Worm (Caenorhabditis elegans) whole organism, L4 larva: ENCODE results near the gene syd-1.

Experiments
- D1046.2 ChIP-seq: fragments of 200-800 bp; sonication (Bioruptor generic); IDR thresholded peaks from 2 replicates; pipeline ENCODE4 v1.3.6; 2022; ENCODE audit warnings: missing genetic modification characterization, missing compliant biosample characterization
- F37D6.2 ChIP-seq: sonication (generic microtip); optimal IDR thresholded peaks from 2 replicates; lab custom pipeline; 2016; ENCODE audit warnings: mild to moderate bottlenecking, missing genetic modification characterization, missing compliant biosample characterization
- F44E2.7 ChIP-seq: fragments of 200-800 bp; sonication (Bioruptor generic); IDR thresholded peaks from 2 replicates; pipeline ENCODE4 v2.1.2; 2022; ENCODE audit warnings: missing genetic modification characterization, missing compliant biosample characterization
- F49E8.2 ChIP-seq: sonication (generic microtip); optimal IDR thresholded peaks from 2 replicates; lab custom pipeline; 2016; ENCODE audit warnings: missing compliant biosample characterization, mild to moderate bottlenecking, missing genetic modification characterization, borderline replicate concordance
- R02D3.7 ChIP-seq: fragments of 150-350 bp; sonication (generic microtip); optimal IDR thresholded peaks from 3 replicates; lab custom pipeline; 2014; ENCODE audit warnings: missing biosample characterization, missing genetic modification characterization
- T20F7.1 ChIP-seq: fragments of 200-800 bp; sonication (Bioruptor generic); optimal IDR thresholded peaks from 2 replicates; lab custom pipeline; 2018; ENCODE audit warnings: mild to moderate bottlenecking, missing genetic modification characterization, missing compliant biosample characterization
- ZK337.2 ChIP-seq: fragments of 200-800 bp; sonication (Bioruptor generic); IDR thresholded peaks from 2 replicates; pipeline ENCODE4 v1.3.6; 2022; ENCODE audit warnings: missing genetic modification reagents, missing genetic modification characterization, missing compliant biosample characterization
- aly-2 ChIP-seq: sonication (generic microtip); optimal IDR thresholded peaks from 2 replicates; lab custom pipeline; 2018; ENCODE audit warnings: missing biosample characterization, missing genetic modification characterization
- arid-1 ChIP-seq: fragments of 200-800 bp; sonication (Bioruptor generic); conservative IDR thresholded peaks from 2 replicates; pipeline ENCODE4 v1.3.6; 2022; ENCODE audit warnings: missing genetic modification reagents, missing genetic modification characterization, missing compliant biosample characterization
- attf-4 ChIP-seq: sonication (generic microtip); optimal IDR thresholded peaks from 3 replicates; lab custom pipeline; 2017; ENCODE audit warnings: missing biosample characterization, missing genetic modification characterization
- ceh-32 ChIP-seq: sonication (generic microtip); optimal IDR thresholded peaks from 2 replicates; lab custom pipeline; 2016; ENCODE audit warnings: mild to moderate bottlenecking, missing genetic modification characterization, missing compliant biosample characterization; ENCODE audit not compliant: poor library complexity
- ceh-44 ChIP-seq: fragments of 200-800 bp; sonication (Bioruptor generic); IDR thresholded peaks from 2 replicates; pipeline ENCODE4 v1.3.6; 2022; ENCODE audit warnings: missing genetic modification reagents, missing genetic modification characterization, missing compliant biosample characterization
- ctbp-1 ChIP-seq: fragments of 200-800 bp; sonication (Bioruptor generic); IDR thresholded peaks from 2 replicates; pipeline ENCODE4 v1.3.6; 2022; ENCODE audit warnings: missing genetic modification reagents, missing genetic modification characterization, missing compliant biosample characterization
- daf-12 ChIP-seq: fragments of 150-350 bp; optimal IDR thresholded peaks from 2 replicates; lab custom pipeline; 2014; ENCODE audit warnings: missing biosample characterization, missing genetic modification reagents, missing genetic modification characterization
- daf-16 ChIP-seq, 3 experiments: sonication (generic microtip); optimal IDR thresholded peaks; 2 replicates each; lab custom pipeline; 2016 to 2017; ENCODE audit warnings: missing genetic modification characterization in 3 of 3, missing genetic modification reagents in 3 of 3, mild to moderate bottlenecking in 2 of 3, missing compliant biosample characterization in 2 of 3, missing biosample characterization in 1 of 3, moderate library complexity in 1 of 3
- dmd-6 ChIP-seq: fragments of 200-800 bp; sonication (Bioruptor generic); IDR thresholded peaks from 2 replicates; pipeline ENCODE4 v1.3.6; 2022; ENCODE audit warnings: missing genetic modification reagents, missing genetic modification characterization, missing compliant biosample characterization
- dpl-1 ChIP-seq: fragments of 150-350 bp; optimal IDR thresholded peaks from 2 replicates; lab custom pipeline; 2014; ENCODE audit warnings: missing biosample characterization, missing genetic modification reagents, missing genetic modification characterization
- dve-1 ChIP-seq: sonication (generic microtip); optimal IDR thresholded peaks from 2 replicates; lab custom pipeline; 2017; ENCODE audit warnings: antibody characterized with exemption, mild to moderate bottlenecking, missing genetic modification characterization, missing compliant biosample characterization; ENCODE audit not compliant: insufficient read depth
- fkh-10 ChIP-seq: fragments of 150-350 bp; optimal IDR thresholded peaks from 2 replicates; lab custom pipeline; 2014; ENCODE audit warnings: missing biosample characterization, missing genetic modification reagents, missing genetic modification characterization
- lim-7 ChIP-seq: fragments of 200-800 bp; sonication (Bioruptor generic); IDR thresholded peaks from 2 replicates; pipeline ENCODE4 v1.3.6; 2022; ENCODE audit warnings: missing genetic modification characterization, missing compliant biosample characterization
- lin-38 ChIP-seq: fragments of 200-800 bp; sonication (Bioruptor generic); IDR thresholded peaks from 2 replicates; pipeline ENCODE4 v1.3.6; 2022; ENCODE audit warnings: missing genetic modification reagents, missing genetic modification characterization, missing compliant biosample characterization
- lir-3 ChIP-seq: sonication (generic microtip); optimal IDR thresholded peaks from 2 replicates; lab custom pipeline; 2016; ENCODE audit warnings: mild to moderate bottlenecking, missing genetic modification characterization, missing compliant biosample characterization
- madf-5 ChIP-seq, 2 experiments: fragments of 200-800 bp; sonication (Bioruptor generic); IDR thresholded peaks; 2 replicates each; pipeline ENCODE4 v1.3.6; 2022; ENCODE audit warnings: missing compliant biosample characterization in 2 of 2, missing genetic modification characterization in 2 of 2
- mdl-1 ChIP-seq, 2 experiments: fragments of 150-350 bp in 1 of 2; sonication (generic microtip) in 1 of 2; optimal IDR thresholded peaks; 2 replicates each; lab custom pipeline; 2014 to 2017; ENCODE audit warnings: missing biosample characterization in 2 of 2, missing genetic modification characterization in 2 of 2
- nhr-111 ChIP-seq: fragments of 200-800 bp; sonication (Bioruptor generic); optimal IDR thresholded peaks from 2 replicates; lab custom pipeline; 2018; ENCODE audit warnings: mild to moderate bottlenecking, missing genetic modification characterization, missing compliant biosample characterization
- nhr-28 ChIP-seq: fragments of 150-350 bp; optimal IDR thresholded peaks from 2 replicates; lab custom pipeline; 2014; ENCODE audit warnings: missing biosample characterization, missing genetic modification characterization
- nhr-41 ChIP-seq: fragments of 200-800 bp; sonication (Bioruptor generic); IDR thresholded peaks from 2 replicates; pipeline ENCODE4 v1.3.6; 2022; ENCODE audit warnings: missing genetic modification reagents, missing genetic modification characterization, missing compliant biosample characterization
- nhr-48 ChIP-seq: sonication (generic microtip); optimal IDR thresholded peaks from 2 replicates; lab custom pipeline; 2016; ENCODE audit warnings: mild to moderate bottlenecking, missing genetic modification characterization, missing compliant biosample characterization
- php-3 ChIP-seq: fragments of 200-800 bp; sonication (Bioruptor generic); IDR thresholded peaks from 2 replicates; pipeline ENCODE4 v1.3.6; 2022; ENCODE audit warnings: missing genetic modification reagents, missing genetic modification characterization, missing compliant biosample characterization
- snpc-1.2 ChIP-seq: fragments of 200-800 bp; sonication (Bioruptor generic); IDR thresholded peaks from 2 replicates; pipeline ENCODE4 v1.3.6; 2022; ENCODE audit warnings: missing genetic modification reagents, missing genetic modification characterization, missing compliant biosample characterization
- spr-1 ChIP-seq: sonication (generic microtip); optimal IDR thresholded peaks from 2 replicates; lab custom pipeline; 2016; ENCODE audit warnings: mild to moderate bottlenecking, missing genetic modification characterization, missing compliant biosample characterization
- spr-3 ChIP-seq: fragments of 200-800 bp; sonication (Bioruptor generic); optimal IDR thresholded peaks from 2 replicates; lab custom pipeline; 2018; ENCODE audit warnings: mild to moderate bottlenecking, missing genetic modification characterization, missing compliant biosample characterization
- tag-97 ChIP-seq: fragments of 200-800 bp; sonication (Bioruptor generic); IDR thresholded peaks from 2 replicates; pipeline ENCODE4 v1.3.6; 2022; ENCODE audit warnings: missing genetic modification characterization, missing compliant biosample characterization
- tra-1 ChIP-seq: fragments of 200-800 bp; sonication (Bioruptor generic); IDR thresholded peaks from 2 replicates; pipeline ENCODE4 v1.3.6; 2022; ENCODE audit warnings: missing genetic modification reagents, missing genetic modification characterization, missing compliant biosample characterization
- unc-62 ChIP-seq, 3 experiments: fragments of 150-350 bp in 1 of 3; sonication (generic microtip); optimal IDR thresholded peaks in 2 of 3; peaks in 1 of 3; 1 replicate in 1 of 3; 2 replicates in 2 of 3; lab custom pipeline; 2014 to 2017; ENCODE audit warnings: missing biosample characterization in 3 of 3, missing genetic modification characterization in 3 of 3, missing genetic modification reagents in 3 of 3, missing genotype in 1 of 3
- zfp-3 ChIP-seq: fragments of 200-800 bp; sonication (Bioruptor generic); conservative IDR thresholded peaks from 2 replicates; pipeline ENCODE4 v1.3.6; 2022; ENCODE audit warnings: missing genetic modification reagents, missing genetic modification characterization, missing compliant biosample characterization
- zip-11 ChIP-seq: fragments of 200-800 bp; sonication (Bioruptor generic); IDR thresholded peaks from 2 replicates; pipeline ENCODE4 v1.3.6; 2022; ENCODE audit warnings: missing genetic modification characterization, missing compliant biosample characterization

Gene syd-1

ce11 chrII:7570820-7571219, 23.9 kb downstream of the syd-1 start:
- TF ChIP-seq madf-5 (GFP tag; IDR thresholded peaks at IDR 0.05; lab: Robert Waterston, UW), result 0 out of 4 replicates have a peak, but pooled peaks of 1 of the 2 experiments have one; percentile 13
- TF ChIP-seq spr-1, result no peak

- TF ChIP-seq D1046.2 (GFP tag; lab: Robert Waterston, UW) (no peak), aly-2 (tag; lab: Kevin White, UChicago) (no peak), lin-38 (GFP tag; lab: Robert Waterston, UW) (no peak), T20F7.1 (GFP tag; lab: Kevin White, UChicago) (no peak), zip-11 (no peak), F37D6.2 (no peak)
Observed at ce11 chrII:7570305-7570704, 24.4 kb downstream of the syd-1 start, which contains the start of gene F35D2.3. Gene F35D2.3, plus strand, starts transcription at chrII:7570605.

DNA sequence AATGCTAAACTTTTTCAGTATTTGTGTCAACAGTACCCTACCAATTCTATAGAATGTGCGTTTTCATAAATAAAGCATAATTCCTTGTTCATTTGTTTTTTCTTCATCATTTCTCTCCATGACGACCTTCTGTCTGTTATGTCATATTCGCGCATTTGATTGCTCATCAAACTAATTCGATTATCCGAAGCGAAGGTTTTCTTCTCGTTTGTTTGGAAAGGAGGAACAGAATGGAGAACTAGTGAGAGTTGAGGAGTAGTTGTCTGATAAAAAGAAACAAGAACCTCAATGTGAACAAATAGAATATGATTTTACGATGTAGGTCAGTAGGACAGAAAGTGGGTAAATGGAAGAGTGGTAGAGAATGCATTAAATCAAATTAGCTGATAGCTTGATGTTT, 32.1 kb downstream of the syd-1 start:
- TF ChIP-seq ceh-32 (tag; lab: Kevin White, UChicago) (no peak), unc-62 (GFP tag; optimal IDR thresholded peaks at IDR 0.05 in 1 of 2; lab: Kevin White, UChicago) (peak in 1 of 2 experiments; percentile 87), unc-62 (tag; optimal IDR thresholded peaks at IDR 0.05; lab: Kevin White, UChicago) (no peak)

- TF ChIP-seq lim-7 (GFP tag; lab: Robert Waterston, UW) (no peak), ZK337.2 (GFP tag; lab: Robert Waterston, UW) (no peak)
Observed at ce11 chrII:7561494-7561893, 33.2 kb downstream of the syd-1 start, which contains the start of the genes ZK1290.11 and ZK1290.1. Gene ZK1290.11, minus strand, starts transcription at chrII:7561594. Gene ZK1290.1, plus strand, starts transcription at chrII:7561764.

DNA sequence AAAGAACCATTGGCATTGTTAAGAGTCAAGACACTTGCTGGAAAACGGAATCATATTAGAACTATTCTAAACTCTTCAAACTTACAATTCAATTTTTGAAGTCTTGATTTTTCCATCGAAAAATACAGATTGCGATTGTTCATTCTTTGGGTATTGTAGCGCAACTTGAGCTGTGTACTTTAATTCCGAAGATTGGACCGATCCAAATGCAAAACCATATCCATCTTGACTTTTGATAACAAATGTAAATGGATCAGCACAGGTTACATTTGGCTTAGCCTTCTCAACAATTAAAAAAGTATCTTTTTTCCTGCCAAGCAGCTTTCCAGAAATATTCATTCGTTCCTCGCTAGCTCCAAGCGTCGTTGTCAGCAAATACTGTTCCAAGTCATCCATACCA, 33.9 kb downstream of the syd-1 start:
- TF ChIP-seq tag-97 (GFP tag; lab: Robert Waterston, UW) (no peak), unc-62 (GFP tag; optimal IDR thresholded peaks at IDR 0.05 in 1 of 2; lab: Kevin White, UChicago) (peak in 1 of 2 experiments; percentile 96), unc-62 (tag; optimal IDR thresholded peaks at IDR 0.05; lab: Kevin White, UChicago) (no peak)

DNA sequence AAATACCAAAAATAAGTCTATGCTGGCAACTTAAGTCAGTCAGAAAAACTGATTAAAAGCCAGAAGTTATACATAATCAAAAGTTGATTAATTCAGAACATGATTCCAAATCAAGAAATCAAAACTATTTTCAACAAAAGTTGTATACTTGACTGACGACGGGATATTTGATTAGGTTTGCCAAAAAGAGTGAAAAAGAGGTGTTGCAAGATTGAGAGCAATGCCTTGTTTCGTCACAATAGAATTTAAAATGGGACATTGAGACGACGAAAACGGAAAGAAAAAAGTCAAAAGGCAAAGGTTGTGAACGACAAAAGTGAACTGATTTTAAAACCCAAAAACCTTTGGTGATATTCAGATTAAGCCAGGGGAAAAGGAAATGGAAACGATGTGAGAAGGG, 35.8 kb downstream of the syd-1 start:
- peak; percentile 92 for TF ChIP-seq fkh-10 (GFP tag; lab: Kevin White, UChicago)
- no peak for TF ChIP-seq lin-38 (GFP tag; lab: Robert Waterston, UW)
- TF ChIP-seq mdl-1 (tag; optimal IDR thresholded peaks at IDR 0.05; lab: Kevin White, UChicago), result no peak

- no peak for TF ChIP-seq daf-16 (GFP tag; optimal IDR thresholded peaks at IDR 0.05; lab: Kevin White, UChicago)
- peak; percentile 77 for TF ChIP-seq daf-16 (tag; optimal IDR thresholded peaks at IDR 0.05; lab: Kevin White, UChicago)
- no peak for TF ChIP-seq F44E2.7 (GFP tag; lab: Robert Waterston, UW)
- no peak for TF ChIP-seq spr-3 (GFP tag; lab: Kevin White, UChicago)
- peak; percentile 79 for TF ChIP-seq dve-1 (tag; lab: Kevin White, UChicago)
- TF ChIP-seq F49E8.2, result no peak
- peak in 1 of 2 experiments; percentile 33 for TF ChIP-seq mdl-1 (tag; optimal IDR thresholded peaks at IDR 0.05; lab: Kevin White, UChicago)
- peak in 1 of 2 experiments; percentile 94 for TF ChIP-seq unc-62 (GFP tag; optimal IDR thresholded peaks at IDR 0.05 in 1 of 2; lab: Kevin White, UChicago)
- no peak for TF ChIP-seq unc-62 (tag; optimal IDR thresholded peaks at IDR 0.05; lab: Kevin White, UChicago)
- TF ChIP-seq attf-4 (tag; lab: Kevin White, UChicago), result no peak
- TF ChIP-seq nhr-41 (GFP tag; lab: Robert Waterston, UW), result 0 out of 2 replicates have a peak, but pooled peaks have one; percentile 34
- TF ChIP-seq zfp-3 (GFP tag; lab: Robert Waterston, UW), result no peak
- no peak for TF ChIP-seq lin-38 (GFP tag; lab: Robert Waterston, UW)
- TF ChIP-seq tra-1 (GFP tag; lab: Robert Waterston, UW), result no peak
- no peak for TF ChIP-seq ceh-44 (GFP tag; lab: Robert Waterston, UW)
- peak; percentile 83 for TF ChIP-seq dmd-6 (GFP tag; lab: Robert Waterston, UW)
- TF ChIP-seq lir-3 (tag; lab: Kevin White, UChicago), result no peak
- no peak for TF ChIP-seq daf-12 (tag; lab: Kevin White, UChicago)
- peak; percentile 30 for TF ChIP-seq nhr-28 (tag; lab: Kevin White, UChicago)
- TF ChIP-seq snpc-1.2 (GFP tag; lab: Robert Waterston, UW), result no peak
- no peak for TF ChIP-seq dpl-1 (GFP tag; lab: Kevin White, UChicago)
- TF ChIP-seq arid-1, result no peak
- TF ChIP-seq aly-2 (tag; lab: Kevin White, UChicago), result no peak
- TF ChIP-seq R02D3.7 (tag; lab: Kevin White, UChicago), result no peak
- TF ChIP-seq nhr-111 (GFP tag; lab: Kevin White, UChicago), result no peak
- peak; percentile 17 for TF ChIP-seq nhr-48 (tag; lab: Kevin White, UChicago)
- TF ChIP-seq ctbp-1, result no peak
- peak; percentile 35; the same call in 1 of the 2 replicates for TF ChIP-seq php-3 (GFP tag; lab: Robert Waterston, UW)
Observed at ce11 chrII:7557981-7558380, 36.7 kb downstream of the syd-1 start.
